Worm (Caenorhabditis elegans): ENCODE data around the gene fipr-25.

The fipr-25 gene

DNA sequence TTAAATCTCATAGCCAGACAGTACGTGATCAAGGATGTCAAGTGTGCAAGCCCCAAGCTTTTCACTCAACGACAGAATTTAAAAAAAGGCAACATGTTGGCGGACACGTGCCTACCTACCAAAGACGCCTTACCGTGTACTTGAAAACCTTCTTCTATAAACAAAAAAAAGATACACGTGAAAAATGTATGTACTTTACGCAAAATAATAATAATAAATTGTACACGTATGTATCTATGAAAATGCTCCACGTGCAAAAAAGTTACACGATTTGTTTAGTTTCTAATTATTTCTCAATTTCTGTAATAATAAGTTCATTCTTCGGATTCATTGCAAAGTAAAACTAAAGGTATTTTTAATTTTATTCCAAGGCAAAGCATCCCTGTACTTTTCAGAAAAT lies 47.4 kb downstream of the fipr-25 start, which contains the start of gene cysl-4:
TSS of gene cysl-4 (plus strand) at position 301 of the 400 bp plus-strand sequence.
- no peak for TF ChIP-seq med-1 (GFP tag; optimal IDR thresholded peaks at IDR 0.05; ENCODE audit: insufficient read depth)
- TF ChIP-seq ztf-29 (GFP tag; IDR thresholded peaks at IDR 0.05), result no peak
- no peak for TF ChIP-seq T22C8.4 (GFP tag; IDR thresholded peaks at IDR 0.05)
